Fruit fly (Drosophila melanogaster): ENCODE results near the gene cyst.

The cyst gene

dm6 chr2L:19473397-19474009 lies 35.1 kb downstream of the cyst start:
- TF ChIP-seq Max (GFP tag; optimal IDR thresholded peaks at IDR 0.05) (no peak), CG18764 (GFP tag; optimal IDR thresholded peaks at IDR 0.05) (no peak), tup (GFP tag; optimal IDR thresholded peaks at IDR 0.05) (no peak), Ssrp (tag; optimal IDR thresholded peaks at IDR 0.05) (no peak), CG9797 (GFP tag; optimal IDR thresholded peaks at IDR 0.05) (no peak), ash1 (GFP tag; optimal IDR thresholded peaks at IDR 0.05) (no peak), ems (GFP tag; optimal IDR thresholded peaks at IDR 0.05) (no peak), mirr (GFP tag; optimal IDR thresholded peaks at IDR 0.05) (no peak), Side (GFP tag; optimal IDR thresholded peaks at IDR 0.05) (no peak), nerfin-1 (tag; optimal IDR thresholded peaks at IDR 0.05) (no peak), CG16813 (GFP tag; IDR thresholded peaks at IDR 0.05; ENCODE audit: partially characterized antibody) (no peak), dati (GFP tag; IDR thresholded peaks at IDR 0.05) (no peak), ken (GFP tag; IDR thresholded peaks at IDR 0.05) (no peak), da (GFP tag; optimal IDR thresholded peaks at IDR 0.05) (no peak), Ada2b (GFP tag; IDR thresholded peaks at IDR 0.05) (no peak), dmrt11E (tag; optimal IDR thresholded peaks at IDR 0.05) (no peak), zen (tag; optimal IDR thresholded peaks at IDR 0.05) (no peak)

- TF ChIP-seq Xrp1 (GFP tag; IDR thresholded peaks at IDR 0.05) (no peak), CG5953 (GFP tag; IDR thresholded peaks at IDR 0.05) (no peak)
These were observed 36.3 kb downstream of the cyst start for dm6 chr2L:19472256-19472655.

dm6 chr2L:19469751-19470150 lies 38.8 kb downstream of the cyst start:
- TF ChIP-seq pb (GFP tag; optimal IDR thresholded peaks at IDR 0.05) (no peak), CG31224 (GFP tag; IDR thresholded peaks at IDR 0.05) (no peak), gt (GFP tag; IDR thresholded peaks at IDR 0.05) (no peak), CG15514 (GFP tag; optimal IDR thresholded peaks at IDR 0.05) (no peak), al (GFP tag; IDR thresholded peaks at IDR 0.05) (no peak), D19A (tag; optimal IDR thresholded peaks at IDR 0.05) (peak; percentile 7), zfh2 (GFP tag; optimal IDR thresholded peaks at IDR 0.05) (no peak), Camta (GFP tag; optimal IDR thresholded peaks at IDR 0.05) (no peak), CG10274 (GFP tag; optimal IDR thresholded peaks at IDR 0.05) (no peak), CG9437 (GFP tag; optimal IDR thresholded peaks at IDR 0.05) (no peak), tna (GFP tag; IDR thresholded peaks at IDR 0.05; ENCODE audit: partially characterized antibody) (no peak), CG30403 (GFP tag; optimal IDR thresholded peaks at IDR 0.05) (no peak), Asciz (GFP tag; optimal IDR thresholded peaks at IDR 0.05) (no peak), CG2202 (tag; optimal IDR thresholded peaks at IDR 0.05) (no peak), CG32772 (GFP tag; IDR thresholded peaks at IDR 0.05) (no peak), Taf1 (GFP tag; IDR thresholded peaks at IDR 0.05) (no peak), CG14710 (tag; optimal IDR thresholded peaks at IDR 0.05) (peak; percentile 37), Tbp (GFP tag; optimal IDR thresholded peaks at IDR 0.05) (no peak), sima (GFP tag; optimal IDR thresholded peaks at IDR 0.05) (no peak), dpn (GFP tag; optimal IDR thresholded peaks at IDR 0.05) (no peak), CG12299 (tag; optimal IDR thresholded peaks at IDR 0.05) (no peak), H15 (GFP tag; IDR thresholded peaks at IDR 0.05) (no peak), ERR (GFP tag; optimal IDR thresholded peaks at IDR 0.05) (no peak), sc (optimal IDR thresholded peaks at IDR 0.05) (no peak), sc (GFP tag; optimal IDR thresholded peaks at IDR 0.05) (no peak), CG13424 (tag; optimal IDR thresholded peaks at IDR 0.05) (no peak), Vsx1 (GFP tag; optimal IDR thresholded peaks at IDR 0.05) (no peak), D19B (GFP tag; optimal IDR thresholded peaks at IDR 0.05) (no peak), CG6791 (GFP tag; IDR thresholded peaks at IDR 0.05; ENCODE audit: partially characterized antibody) (no peak), CG17568 (GFP tag; optimal IDR thresholded peaks at IDR 0.05) (no peak), CoRest (tag; optimal IDR thresholded peaks at IDR 0.05) (no peak)
